Worm (Caenorhabditis elegans) whole organism, L1 larva: ENCODE measurements around the gene fbxa-128.

ENCODE experiments used
- C16A3.4 ChIP-seq: fragments of 150-350 bp; optimal IDR thresholded peaks from 2 replicates; lab custom pipeline; 2014; ENCODE audit warnings: missing biosample characterization, missing genetic modification characterization
- F16B12.6 ChIP-seq: fragments of 150-350 bp; optimal IDR thresholded peaks from 2 replicates; lab custom pipeline; 2014; ENCODE audit warnings: missing biosample characterization, missing genetic modification characterization
- Y116A8C.19 ChIP-seq: sonication (generic microtip); optimal IDR thresholded peaks from 2 replicates; lab custom pipeline; 2016; ENCODE audit warnings: missing compliant biosample characterization, missing genetic modification characterization, borderline replicate concordance
- alr-1 ChIP-seq: fragments of 200-800 bp; sonication (Bioruptor generic); optimal IDR thresholded peaks from 2 replicates; lab custom pipeline; 2018; ENCODE audit warnings: borderline replicate concordance, mild to moderate bottlenecking, missing genetic modification characterization, missing compliant biosample characterization
- ama-1 ChIP-seq: fragments of 150-350 bp; optimal IDR thresholded peaks from 2 replicates; lab custom pipeline; 2014
- ceh-63 ChIP-seq: fragments of 200-800 bp; sonication (Bioruptor generic); optimal IDR thresholded peaks from 2 replicates; lab custom pipeline; 2018; ENCODE audit warnings: mild to moderate bottlenecking, missing genetic modification characterization, missing compliant biosample characterization
- ceh-82 ChIP-seq, 3 experiments: fragments of 150-350 bp in 1 of 3; sonication (generic microtip) in 2 of 3; optimal IDR thresholded peaks; 2 replicates each; lab custom pipeline; 2014 to 2017; ENCODE audit warnings: missing biosample characterization in 3 of 3, missing genetic modification characterization in 3 of 3
- ceh-90 ChIP-seq: sonication (generic microtip); optimal IDR thresholded peaks from 2 replicates; lab custom pipeline; 2016; ENCODE audit warnings: missing genetic modification characterization, missing compliant biosample characterization
- dpl-1 ChIP-seq, 3 experiments: fragments of 150-350 bp in 2 of 3; sonication (generic microtip) in 1 of 3; optimal IDR thresholded peaks; 2 replicates each; lab custom pipeline; 2014 to 2017; ENCODE audit warnings: missing biosample characterization in 3 of 3, missing genetic modification characterization in 3 of 3, missing genetic modification reagents in 3 of 3
- dsc-1 ChIP-seq: sonication (generic microtip); optimal IDR thresholded peaks from 2 replicates; lab custom pipeline; 2016; ENCODE audit warnings: mild to moderate bottlenecking, missing genetic modification characterization, missing compliant biosample characterization
- efl-1 ChIP-seq, 4 experiments: fragments of 150-350 bp; optimal IDR thresholded peaks in 3 of 4; peaks in 1 of 4; 1 replicate in 1 of 4; 2 replicates in 3 of 4; lab custom pipeline; 2014; ENCODE audit warnings: missing biosample characterization in 2 of 4, missing genetic modification characterization in 2 of 4, missing genetic modification reagents in 2 of 4
- egl-13 ChIP-seq: sonication (generic microtip); optimal IDR thresholded peaks from 2 replicates; lab custom pipeline; 2016; ENCODE audit warnings: missing genotype, missing genetic modification reagents, missing genetic modification characterization, missing compliant biosample characterization
- egl-27 ChIP-seq, 2 experiments: fragments of 150-350 bp in 1 of 2; sonication (generic microtip); optimal IDR thresholded peaks; 3 replicates each; lab custom pipeline; 2017 to 2018; ENCODE audit warnings: missing biosample characterization in 2 of 2, missing genetic modification characterization in 2 of 2, missing genetic modification reagents in 2 of 2
- elt-3 ChIP-seq, 6 experiments: fragments of 150-350 bp in 1 of 6; sonication (generic microtip); optimal IDR thresholded peaks; 2 replicates each; lab custom pipeline; 2017 to 2018; ENCODE audit warnings: missing biosample characterization in 6 of 6, missing genetic modification characterization in 6 of 6, inconsistent platforms in 1 of 6
- ets-5 ChIP-seq: fragments of 200-800 bp; sonication (Bioruptor generic); IDR thresholded peaks from 2 replicates; pipeline ENCODE4 v1.3.6; 2022; ENCODE audit warnings: missing genetic modification characterization, missing compliant biosample characterization
- fkh-10 ChIP-seq: sonication (generic microtip); optimal IDR thresholded peaks from 2 replicates; lab custom pipeline; 2017; ENCODE audit warnings: missing biosample characterization, missing genetic modification reagents, missing genetic modification characterization
- fkh-8 ChIP-seq: sonication (generic microtip); optimal IDR thresholded peaks from 2 replicates; lab custom pipeline; 2016; ENCODE audit warnings: mild to moderate bottlenecking, missing genetic modification characterization, missing compliant biosample characterization
- fos-1 ChIP-seq: fragments of 150-350 bp; optimal IDR thresholded peaks from 2 replicates; lab custom pipeline; 2014; ENCODE audit warnings: missing biosample characterization, missing genetic modification characterization
- hlh-4 ChIP-seq: sonication (generic microtip); optimal IDR thresholded peaks from 2 replicates; lab custom pipeline; 2016; ENCODE audit warnings: mild to moderate bottlenecking, missing genetic modification characterization, missing compliant biosample characterization
- lin-13 ChIP-seq: fragments of 150-350 bp; optimal IDR thresholded peaks from 2 replicates; lab custom pipeline; 2014; ENCODE audit warnings: missing biosample characterization, missing genetic modification reagents, missing genetic modification characterization
- lin-14 ChIP-seq: fragments of 200-800 bp; sonication (Bioruptor generic); optimal IDR thresholded peaks from 2 replicates; lab custom pipeline; 2018; ENCODE audit warnings: mild to moderate bottlenecking, missing genetic modification characterization, moderate library complexity, missing compliant biosample characterization
- lin-39 ChIP-seq: fragments of 150-350 bp; optimal IDR thresholded peaks from 2 replicates; lab custom pipeline; 2014; ENCODE audit warnings: missing biosample characterization, missing genetic modification reagents, missing genetic modification characterization
- lir-3 ChIP-seq: sonication (generic microtip); optimal IDR thresholded peaks from 2 replicates; lab custom pipeline; 2016; ENCODE audit warnings: mild to moderate bottlenecking, missing genetic modification characterization, moderate library complexity, missing compliant biosample characterization; ENCODE audit not compliant: poor library complexity
- lsy-2 ChIP-seq, 2 experiments: fragments of 150-350 bp; optimal IDR thresholded peaks; 2 replicates each; lab custom pipeline; 2014; ENCODE audit warnings: missing biosample characterization in 2 of 2, missing genetic modification characterization in 2 of 2
- mep-1 ChIP-seq: fragments of 150-350 bp; optimal IDR thresholded peaks from 2 replicates; lab custom pipeline; 2014; ENCODE audit warnings: missing biosample characterization, missing genetic modification characterization
- nhr-19 ChIP-seq: fragments of 200-800 bp; sonication (Bioruptor generic); conservative IDR thresholded peaks from 2 replicates; pipeline ENCODE4 v1.3.6; 2022; ENCODE audit warnings: missing genetic modification characterization, missing compliant biosample characterization
- nhr-28 ChIP-seq: fragments of 150-350 bp; optimal IDR thresholded peaks from 2 replicates; lab custom pipeline; 2014; ENCODE audit warnings: missing biosample characterization, missing genetic modification characterization
- nhr-47 ChIP-seq: sonication (generic microtip); optimal IDR thresholded peaks from 2 replicates; lab custom pipeline; 2016; ENCODE audit warnings: mild to moderate bottlenecking, missing genetic modification characterization, moderate library complexity, missing compliant biosample characterization
- nhr-71 ChIP-seq: sonication (generic microtip); optimal IDR thresholded peaks from 2 replicates; lab custom pipeline; 2016; ENCODE audit warnings: mild to moderate bottlenecking, missing genetic modification characterization, moderate library complexity, missing compliant biosample characterization
- nhr-85 ChIP-seq: sonication (generic microtip); peaks from one replicate; lab custom pipeline; 2016; ENCODE audit warnings: missing genetic modification characterization, inconsistent platforms, missing compliant biosample characterization
- nhr-90 ChIP-seq: sonication (generic microtip); optimal IDR thresholded peaks from 2 replicates; lab custom pipeline; 2016; ENCODE audit warnings: mild to moderate bottlenecking, missing genetic modification characterization, missing compliant biosample characterization; ENCODE audit not compliant: poor library complexity
- rnt-1 ChIP-seq: sonication (generic microtip); optimal IDR thresholded peaks from 2 replicates; lab custom pipeline; 2016; ENCODE audit warnings: mild to moderate bottlenecking, missing genetic modification characterization, moderate library complexity, missing compliant biosample characterization
- swsn-7 ChIP-seq: sonication (generic microtip); optimal IDR thresholded peaks from 2 replicates; lab custom pipeline; 2016; ENCODE audit warnings: missing genetic modification characterization, missing compliant biosample characterization
- tlp-1 ChIP-seq: fragments of 150-350 bp; optimal IDR thresholded peaks from 2 replicates; lab custom pipeline; 2014; ENCODE audit warnings: missing biosample characterization, missing genetic modification characterization
- unc-62 ChIP-seq: fragments of 150-350 bp; optimal IDR thresholded peaks from 2 replicates; lab custom pipeline; 2014; ENCODE audit warnings: missing biosample characterization, missing genetic modification reagents, missing genetic modification characterization
- unc-86 ChIP-seq: sonication (generic microtip); optimal IDR thresholded peaks from 2 replicates; lab custom pipeline; 2016; ENCODE audit warnings: missing genetic modification characterization, missing compliant biosample characterization
- vab-15 ChIP-seq: sonication (generic microtip); optimal IDR thresholded peaks from 2 replicates; lab custom pipeline; 2017; ENCODE audit warnings: missing genotype, mild to moderate bottlenecking, missing genetic modification characterization, missing compliant biosample characterization
- ztf-11 ChIP-seq, 2 experiments: sonication (generic microtip); optimal IDR thresholded peaks; 2 replicates each; lab custom pipeline; 2016 to 2017; ENCODE audit warnings: missing genetic modification characterization in 2 of 2, missing biosample characterization in 1 of 2, missing compliant biosample characterization in 1 of 2

fbxa-128 gene

DNA sequence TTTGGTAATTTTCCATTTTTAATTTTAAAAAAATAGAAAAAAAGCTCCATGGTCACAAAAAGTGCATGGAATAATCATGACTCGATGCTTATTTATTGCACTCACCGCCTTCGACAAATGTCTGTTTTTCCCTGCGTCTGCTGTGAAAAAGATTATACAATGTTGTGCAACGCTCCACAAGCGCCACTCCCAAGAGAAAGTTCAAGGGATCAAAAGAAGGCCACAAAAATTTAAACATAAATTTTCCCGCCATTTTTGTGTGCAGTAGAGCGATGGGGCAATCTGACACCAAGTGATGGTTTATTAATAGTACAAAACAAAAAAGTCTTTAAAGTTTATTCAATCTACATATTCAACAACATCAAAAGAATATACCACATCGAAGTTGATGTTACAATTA, at the start of gene fbxa-128 (continued):
- TF ChIP-seq C16A3.4 (tag; lab: Kevin White, UChicago) (peak; percentile 18), unc-62 (GFP tag; lab: Kevin White, UChicago) (no peak), ztf-11 (tag; optimal IDR thresholded peaks at IDR 0.05; lab: Kevin White, UChicago) (no peak), lin-13 (GFP tag; lab: Kevin White, UChicago) (no peak), hlh-4 (tag; lab: Kevin White, UChicago) (no peak), Y116A8C.19 (tag; lab: Kevin White, UChicago) (no peak), ets-5 (GFP tag; lab: Robert Waterston, UW) (no peak), unc-86 (tag; lab: Kevin White, UChicago) (no peak), dpl-1 (GFP tag; optimal IDR thresholded peaks at IDR 0.05; lab: Kevin White, UChicago) (peak; percentile 51 to 84 (median 63)), nhr-90 (peak; percentile 2), tlp-1 (tag; lab: Kevin White, UChicago) (no peak), fos-1 (no peak), nhr-47 (tag; lab: Kevin White, UChicago) (peak; percentile 21), elt-3 (tag; optimal IDR thresholded peaks at IDR 0.05; lab: Kevin White, UChicago) (no peak)

DNA sequence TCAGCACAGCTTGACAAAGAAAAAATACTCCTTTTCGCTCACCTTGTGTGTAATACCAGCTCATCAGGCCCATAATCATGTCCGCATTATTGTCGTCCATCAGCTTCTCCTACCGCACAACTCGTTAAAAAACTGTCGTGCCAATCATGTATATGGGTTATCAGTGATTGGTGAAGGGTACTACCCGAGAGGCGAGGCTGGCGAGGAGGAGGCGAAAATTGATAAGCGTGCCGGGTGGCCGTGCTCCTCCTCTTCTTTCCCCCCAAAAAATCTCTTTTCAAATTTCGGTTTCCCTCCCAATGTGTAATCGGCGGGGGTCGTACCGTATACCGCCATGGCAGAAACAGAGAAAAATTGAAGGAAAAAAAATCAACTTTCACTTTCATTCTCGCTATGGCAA, 49.2 kb upstream of the fbxa-128 start:
- TF ChIP-seq ceh-82 (tag; optimal IDR thresholded peaks at IDR 0.05; lab: Kevin White, UChicago) (no peak), dpl-1 (GFP tag; optimal IDR thresholded peaks at IDR 0.05; lab: Kevin White, UChicago) (no peak), F16B12.6 (tag; lab: Kevin White, UChicago) (no peak), ceh-90 (no peak), nhr-28 (tag; lab: Kevin White, UChicago) (no peak)

DNA sequence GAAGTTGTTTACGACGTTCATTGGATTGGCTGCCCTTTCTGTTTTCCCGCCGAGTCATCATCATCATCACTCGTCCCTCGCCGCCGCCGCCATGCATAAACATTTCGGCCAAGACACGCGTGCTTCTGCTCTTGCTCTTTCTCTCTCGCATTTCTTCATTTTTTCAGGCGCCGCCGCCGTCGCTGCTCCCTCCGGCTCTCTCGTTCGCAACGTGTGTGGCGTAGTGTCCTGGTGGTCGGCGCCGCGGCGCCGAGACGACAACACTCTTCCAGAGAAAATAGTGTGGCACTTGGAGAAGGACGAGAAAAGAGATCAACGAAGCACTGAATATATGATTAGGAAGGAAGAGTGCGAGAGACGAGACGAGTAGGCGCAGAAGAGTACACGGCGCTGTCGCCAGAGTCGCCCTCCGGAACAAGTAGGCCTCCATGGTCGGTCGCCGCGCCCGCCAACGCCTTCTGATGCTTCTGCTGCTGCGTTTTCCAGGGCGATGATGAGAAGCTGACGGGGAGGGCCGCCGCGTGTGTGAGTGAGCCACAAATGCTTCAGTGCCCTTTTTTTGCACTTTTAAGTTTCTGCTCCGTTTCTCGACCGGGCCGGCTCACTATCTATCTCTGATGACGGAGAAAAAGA, 46.7 kb upstream of the fbxa-128 start:
- TF ChIP-seq fkh-10 (GFP tag; lab: Kevin White, UChicago) (peak; percentile 88), nhr-47 (tag; lab: Kevin White, UChicago) (peak; percentile 48), dsc-1 (peak; percentile 19), rnt-1 (tag; lab: Kevin White, UChicago) (peak; percentile 4), ceh-82 (tag; optimal IDR thresholded peaks at IDR 0.05; lab: Kevin White, UChicago) (peak in 1 of 3 experiments; percentile 44), fos-1 (no peak), mep-1 (peak; percentile 10), nhr-71 (tag; lab: Kevin White, UChicago) (peak; percentile 39), efl-1 (optimal IDR thresholded peaks at IDR 0.05; lab: Kevin White, UChicago) (peak in 1 of 2 experiments; percentile 0), efl-1 (GFP tag; optimal IDR thresholded peaks at IDR 0.05 in 1 of 2; lab: Kevin White, UChicago) (no peak), egl-13 (peak; percentile 24), lir-3 (tag; lab: Kevin White, UChicago) (no peak), fkh-8 (peak; percentile 50), nhr-19 (no peak), lin-14 (GFP tag; lab: Kevin White, UChicago) (peak; percentile 94), ama-1 (lab: Kevin White, UChicago) (no peak), unc-86 (tag; lab: Kevin White, UChicago) (peak; percentile 48), swsn-7 (tag; lab: Kevin White, UChicago) (peak; percentile 26), lsy-2 (tag; optimal IDR thresholded peaks at IDR 0.05; lab: Kevin White, UChicago) (peak in 1 of 2 experiments; percentile 5)

DNA sequence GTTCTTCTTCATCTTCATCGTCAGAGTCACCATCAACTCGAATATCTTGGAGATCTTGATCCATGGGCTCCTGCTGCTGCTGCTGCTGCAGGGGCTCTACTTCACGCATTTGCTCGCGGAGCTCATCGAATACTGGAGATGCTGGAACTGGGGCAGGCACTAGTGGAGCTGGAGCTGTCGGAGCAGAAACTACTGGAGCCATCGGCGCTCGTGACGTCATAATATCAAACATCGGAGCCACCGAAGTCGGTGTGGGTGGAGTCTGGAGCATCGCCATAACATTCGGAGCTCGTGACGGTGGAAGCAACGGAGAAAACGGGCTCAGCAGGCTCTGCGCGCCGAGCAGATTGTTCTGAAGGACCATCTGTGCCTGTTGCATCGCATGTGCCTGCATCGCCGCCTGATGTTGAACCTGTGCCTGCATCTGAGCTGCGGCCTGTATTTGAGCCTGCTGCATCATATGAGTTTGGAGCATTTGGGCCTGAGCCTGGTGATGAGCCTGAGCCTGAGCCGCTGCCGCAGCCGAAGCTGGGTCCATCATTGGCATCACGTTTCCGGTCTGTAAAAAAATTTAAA, 36.8 kb upstream of the fbxa-128 start:
- TF ChIP-seq dpl-1 (GFP tag; optimal IDR thresholded peaks at IDR 0.05; lab: Kevin White, UChicago), result no peak
- no peak for TF ChIP-seq alr-1
- TF ChIP-seq dsc-1, result no peak
- TF ChIP-seq unc-86 (tag; lab: Kevin White, UChicago), result no peak
- no peak for TF ChIP-seq egl-27 (tag; optimal IDR thresholded peaks at IDR 0.05; lab: Kevin White, UChicago)
- TF ChIP-seq lin-39 (tag; lab: Kevin White, UChicago), result no peak
- TF ChIP-seq nhr-19, result no peak
- no peak for TF ChIP-seq ceh-63 (GFP tag; lab: Kevin White, UChicago)
- no peak for TF ChIP-seq rnt-1 (tag; lab: Kevin White, UChicago)
- TF ChIP-seq ceh-90, result no peak
- no peak for TF ChIP-seq vab-15 (tag; lab: Kevin White, UChicago)
- TF ChIP-seq nhr-85, result no peak
